Worm (Caenorhabditis elegans): ENCODE measurements around the gene F54F2.9.

ce11 chrIII:8791235-8791634 is 35.8 kb downstream of the F54F2.9 start, which contains the start of the genes zfp-1 and F54F2.14:
- no peak for TF ChIP-seq flt-1 (GFP tag; IDR thresholded peaks at IDR 0.05)
- no peak for TF ChIP-seq ama-1 (optimal IDR thresholded peaks at IDR 0.05)
- TF ChIP-seq tbx-37 (GFP tag; conservative IDR thresholded peaks at IDR 0.05): no peak
- TF ChIP-seq hmbx-1 (tag; optimal IDR thresholded peaks at IDR 0.05): no peak
- no peak for TF ChIP-seq hnd-1 (tag; optimal IDR thresholded peaks at IDR 0.05)
- no peak for TF ChIP-seq tbx-11 (GFP tag; IDR thresholded peaks at IDR 0.05)
- no peak for TF ChIP-seq scrt-1 (GFP tag; IDR thresholded peaks at IDR 0.05)
- no peak for TF ChIP-seq pes-1 (GFP tag; IDR thresholded peaks at IDR 0.05)
- no peak for TF ChIP-seq sea-1 (GFP tag; conservative IDR thresholded peaks at IDR 0.05)
- TF ChIP-seq aly-1 (tag; optimal IDR thresholded peaks at IDR 0.05): no peak
- TF ChIP-seq ceh-13 (GFP tag; optimal IDR thresholded peaks at IDR 0.05): no peak
- TF ChIP-seq F13C5.2 (tag; optimal IDR thresholded peaks at IDR 0.05): no peak
- TF ChIP-seq tra-4 (tag; optimal IDR thresholded peaks at IDR 0.05): no peak

All from whole organism, early embryonic.